Worm (Caenorhabditis elegans): ENCODE results near the gene sra-14.

Gene sra-14

ce11 chrII:12923225-12923624, 38.2 kb downstream of the sra-14 start (continued):
- TF ChIP-seq athp-1 (tag; optimal IDR thresholded peaks at IDR 0.05) (peak; percentile 53), die-1 (tag; optimal IDR thresholded peaks at IDR 0.05) (peak; percentile 6), tbx-9 (tag; optimal IDR thresholded peaks at IDR 0.05; ENCODE audit: borderline replicate concordance) (no peak), madf-3 (GFP tag; IDR thresholded peaks at IDR 0.05) (no peak), unc-130 (GFP tag; optimal IDR thresholded peaks at IDR 0.05) (peak; percentile 32), F33H1.4 (GFP tag; IDR thresholded peaks at IDR 0.05) (0 out of 2 replicates have a peak, but pooled peaks have one; percentile 29), dox-1 (GFP tag; IDR thresholded peaks at IDR 0.05) (no peak), lsl-1 (GFP tag; optimal IDR thresholded peaks at IDR 0.05) (peak; percentile 6), attf-6 (GFP tag; IDR thresholded peaks at IDR 0.05) (0 out of 2 replicates have a peak, but pooled peaks have one; percentile 63), Y95B8A.8 (GFP tag; IDR thresholded peaks at IDR 0.05) (no peak), hsf-1 (GFP tag; IDR thresholded peaks at IDR 0.05) (peak; percentile 69), ekl-4 (GFP tag; IDR thresholded peaks at IDR 0.05) (peak; percentile 68), rec-8 (tag; optimal IDR thresholded peaks at IDR 0.05) (peak in 1 of 2 experiments; percentile 45), K12H6.12 (tag; optimal IDR thresholded peaks at IDR 0.05) (no peak), T26A5.8 (tag; optimal IDR thresholded peaks at IDR 0.05) (peak; percentile 33), him-1 (tag; optimal IDR thresholded peaks at IDR 0.05) (peak; percentile 46), bed-1 (GFP tag; IDR thresholded peaks at IDR 0.05) (no peak), xnd-1 (tag; optimal IDR thresholded peaks at IDR 0.05) (peak; percentile 46), F49E8.2 (tag; optimal IDR thresholded peaks at IDR 0.05; ENCODE audit: insufficient read depth) (peak; percentile 78), ceh-100 (GFP tag; IDR thresholded peaks at IDR 0.05) (0 out of 2 replicates have a peak, but pooled peaks have one; percentile 14), hrde-1 (tag; optimal IDR thresholded peaks at IDR 0.05; ENCODE audit: borderline replicate concordance) (peak; percentile 91), repo-1 (tag; optimal IDR thresholded peaks at IDR 0.05) (peak; percentile 47), F10E7.11 (tag; optimal IDR thresholded peaks at IDR 0.05) (no peak), madf-6 (GFP tag; IDR thresholded peaks at IDR 0.05) (peak; percentile 69), dpl-1 (GFP tag; optimal IDR thresholded peaks at IDR 0.05) (no peak), ceh-40 (GFP tag; IDR thresholded peaks at IDR 0.05) (no peak), Y53F4B.3 (GFP tag; IDR thresholded peaks at IDR 0.05) (no peak), pbrm-1 (GFP tag; IDR thresholded peaks at IDR 0.05) (peak; percentile 36; the same call in 1 of the 2 replicates), fkh-3 (tag; optimal IDR thresholded peaks at IDR 0.05) (no peak), nfya-2 (GFP tag; IDR thresholded peaks at IDR 0.05) (0 out of 2 replicates have a peak, but pooled peaks have one; percentile 12)

DNA sequence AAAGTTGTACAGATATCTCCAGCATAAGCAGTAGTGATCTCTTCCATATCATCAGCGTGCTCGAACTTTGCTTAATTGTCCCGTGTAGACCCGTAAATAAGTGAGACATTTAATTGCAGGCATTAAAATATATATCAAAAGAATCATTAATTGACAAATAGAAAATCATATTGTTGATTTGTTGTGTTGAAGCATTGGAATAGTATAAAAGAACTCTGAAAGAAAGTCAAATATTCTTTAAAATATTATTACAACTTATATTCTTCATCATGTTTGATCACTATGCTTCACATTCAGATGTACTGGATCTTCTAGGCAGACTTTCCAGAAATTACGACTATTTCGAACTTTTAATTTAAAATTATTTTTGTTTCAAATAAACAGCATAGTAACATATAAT, 40.5 kb downstream of the sra-14 start, which contains the start of gene F58G1.8:
F58G1.8 (minus strand) TSS at position 101 of the 400 bp plus-strand sequence.
- TF ChIP-seq ama-1 (optimal IDR thresholded peaks at IDR 0.05) = no peak
- TF ChIP-seq ama-1 (GFP tag; optimal IDR thresholded peaks at IDR 0.05) = no peak

ce11 chrII:12928241-12928640, 43.2 kb downstream of the sra-14 start, which contains the start of gene F58G1.3:
Gene F58G1.3, minus strand, starts transcription at chrII:12928341.
- TF ChIP-seq nfya-1 (tag; optimal IDR thresholded peaks at IDR 0.05; ENCODE audit: borderline replicate concordance, insufficient read depth) = no peak
- no peak for TF ChIP-seq rpc-1 (optimal IDR thresholded peaks at IDR 0.05)
- TF ChIP-seq rpc-1 (tag; optimal IDR thresholded peaks at IDR 0.05) = no peak
- no peak for TF ChIP-seq unc-130 (GFP tag; optimal IDR thresholded peaks at IDR 0.05)
- no peak for TF ChIP-seq madf-10 (tag; optimal IDR thresholded peaks at IDR 0.05)
- TF ChIP-seq sea-2 (GFP tag; IDR thresholded peaks at IDR 0.05) = no peak
- TF ChIP-seq lin-40 (tag; optimal IDR thresholded peaks at IDR 0.05) = no peak
- TF ChIP-seq hrde-1 (tag; optimal IDR thresholded peaks at IDR 0.05; ENCODE audit: borderline replicate concordance) = no peak
- TF ChIP-seq ztf-3 (GFP tag; optimal IDR thresholded peaks at IDR 0.05) = no peak
- TF ChIP-seq ama-1 (optimal IDR thresholded peaks at IDR 0.05) = no peak
- TF ChIP-seq ama-1 (GFP tag; optimal IDR thresholded peaks at IDR 0.05) = no peak
- no peak for TF ChIP-seq B0019.2 (GFP tag; conservative IDR thresholded peaks at IDR 0.05)
- no peak for TF ChIP-seq ceh-58 (GFP tag; IDR thresholded peaks at IDR 0.05)
- TF ChIP-seq Y53G8AR.9 (GFP tag; conservative IDR thresholded peaks at IDR 0.05) = no peak
- no peak for TF ChIP-seq ztf-26 (tag; optimal IDR thresholded peaks at IDR 0.05)
